Worm (Caenorhabditis elegans): ENCODE data around the gene F23B12.4.

ce11 chrV:14423268-14423667, 17.7 kb upstream of the F23B12.4 start, which contains the start of gene rpoa-12:
- TF ChIP-seq snpc-1.3 (tag; optimal IDR thresholded peaks at IDR 0.05; ENCODE audit: insufficient read depth), result no peak
- TF ChIP-seq F37B4.10 (GFP tag; IDR thresholded peaks at IDR 0.05), result no peak
- TF ChIP-seq ceh-100 (GFP tag; IDR thresholded peaks at IDR 0.05), result peak; percentile 88
- no peak for TF ChIP-seq efl-1 (GFP tag; optimal IDR thresholded peaks at IDR 0.05)
- no peak for TF ChIP-seq bed-2 (GFP tag; IDR thresholded peaks at IDR 0.05)
- no peak for TF ChIP-seq nhr-179 (tag; optimal IDR thresholded peaks at IDR 0.05)
- no peak for TF ChIP-seq F57A8.1 (GFP tag; optimal IDR thresholded peaks at IDR 0.05)
- no peak for TF ChIP-seq B0019.2 (GFP tag; conservative IDR thresholded peaks at IDR 0.05)

Measured in whole organism, young adult.